Worm (Caenorhabditis elegans) whole organism, L4 larva: ENCODE results near the gene F55G11.10.

Experiments
- dmd-6 ChIP-seq: fragments of 200-800 bp; sonication (Bioruptor generic); IDR thresholded peaks from 2 replicates; pipeline ENCODE4 v1.3.6; 2022; ENCODE audit warnings: missing genetic modification reagents, missing genetic modification characterization, missing compliant biosample characterization
- mdl-1 ChIP-seq, 2 experiments: fragments of 150-350 bp in 1 of 2; sonication (generic microtip) in 1 of 2; optimal IDR thresholded peaks; 2 replicates each; lab custom pipeline; 2014 to 2017; ENCODE audit warnings: missing biosample characterization in 2 of 2, missing genetic modification characterization in 2 of 2
- nhr-48 ChIP-seq: sonication (generic microtip); optimal IDR thresholded peaks from 2 replicates; lab custom pipeline; 2016; ENCODE audit warnings: mild to moderate bottlenecking, missing genetic modification characterization, missing compliant biosample characterization
- tra-1 ChIP-seq: fragments of 200-800 bp; sonication (Bioruptor generic); IDR thresholded peaks from 2 replicates; pipeline ENCODE4 v1.3.6; 2022; ENCODE audit warnings: missing genetic modification reagents, missing genetic modification characterization, missing compliant biosample characterization
- unc-130 ChIP-seq: sonication (generic microtip); optimal IDR thresholded peaks from 2 replicates; lab custom pipeline; 2016; ENCODE audit warnings: missing genetic modification reagents, missing genetic modification characterization, missing compliant biosample characterization
- zip-11 ChIP-seq: fragments of 200-800 bp; sonication (Bioruptor generic); IDR thresholded peaks from 2 replicates; pipeline ENCODE4 v1.3.6; 2022; ENCODE audit warnings: missing genetic modification characterization, missing compliant biosample characterization

DNA sequence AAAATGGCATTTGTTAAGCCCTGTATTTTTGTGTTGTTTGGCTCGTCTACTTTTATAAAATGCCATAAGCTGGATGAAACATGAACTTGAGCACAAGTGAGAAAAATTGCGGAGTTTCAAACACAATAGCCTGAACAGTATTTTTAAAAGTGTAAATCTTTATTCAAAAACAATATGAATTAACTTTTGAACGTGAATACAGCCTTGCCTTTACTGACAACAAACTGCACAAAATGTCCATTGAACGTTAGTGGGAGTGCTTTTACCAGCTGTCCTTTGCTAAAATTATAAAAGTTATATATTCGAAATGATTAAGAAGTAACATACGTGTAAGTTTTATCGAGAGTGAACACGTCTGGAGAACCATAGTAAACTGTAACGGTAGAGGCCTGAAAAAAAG lies 18.7 kb downstream of the F55G11.10 start:
- TF ChIP-seq mdl-1 (tag; optimal IDR thresholded peaks at IDR 0.05; lab: Kevin White, UChicago) (no peak), unc-130 (GFP tag; lab: Kevin White, UChicago) (no peak), zip-11 (GFP tag; lab: Robert Waterston, UW) (no peak), tra-1 (GFP tag; lab: Robert Waterston, UW) (no peak), dmd-6 (GFP tag; lab: Robert Waterston, UW) (no peak), nhr-48 (no peak)
